Worm (Caenorhabditis elegans) whole organism, late embryonic: ENCODE results near the gene acr-24.
"Not testable (repeated sequence)": the region's sequence is repeated elsewhere in the genome, so short reads cannot be mapped to it uniquely, and the experiment has no call there.

Source experiments
- C08G9.2 ChIP-seq: sonication (generic microtip); optimal IDR thresholded peaks from 2 replicates; lab custom pipeline; 2016; ENCODE audit warnings: mild to moderate bottlenecking, missing genetic modification characterization, moderate library complexity, missing compliant biosample characterization
- F13H6.1 ChIP-seq: sonication (generic microtip); optimal IDR thresholded peaks from 2 replicates; lab custom pipeline; 2016; ENCODE audit warnings: missing genetic modification characterization, missing compliant biosample characterization
- T23F11.4 ChIP-seq: fragments of 200-800 bp; sonication (Bioruptor generic); optimal IDR thresholded peaks from 2 replicates; lab custom pipeline; 2018; ENCODE audit warnings: mild to moderate bottlenecking, missing genetic modification characterization, missing compliant biosample characterization
- ceh-45 ChIP-seq: fragments of 200-800 bp; sonication (Bioruptor generic); IDR thresholded peaks from 2 replicates; pipeline ENCODE4 v1.3.6; 2022; ENCODE audit warnings: missing genetic modification reagents, missing genetic modification characterization, missing compliant biosample characterization
- ceh-9 ChIP-seq: sonication (generic microtip); optimal IDR thresholded peaks from 2 replicates; lab custom pipeline; 2016; ENCODE audit warnings: mild to moderate bottlenecking, missing genetic modification characterization, inconsistent platforms, missing compliant biosample characterization
- dmd-4 ChIP-seq: sonication (generic microtip); optimal IDR thresholded peaks from 2 replicates; lab custom pipeline; 2016; ENCODE audit warnings: borderline replicate concordance, missing genetic modification characterization, missing compliant biosample characterization
- elt-2 ChIP-seq: sonication (generic microtip); optimal IDR thresholded peaks from 2 replicates; lab custom pipeline; 2016; ENCODE audit warnings: missing genetic modification reagents, missing genetic modification characterization, missing compliant biosample characterization
- hlh-15 ChIP-seq: sonication (generic microtip); optimal IDR thresholded peaks from 2 replicates; lab custom pipeline; 2016; ENCODE audit warnings: missing genetic modification characterization, missing compliant biosample characterization
- hlh-6 ChIP-seq: sonication (generic microtip); optimal IDR thresholded peaks from 2 replicates; lab custom pipeline; 2016; ENCODE audit warnings: missing genotype, missing genetic modification characterization, missing compliant biosample characterization
- nfya-1 ChIP-seq: sonication (generic microtip); optimal IDR thresholded peaks from 2 replicates; lab custom pipeline; 2017; ENCODE audit warnings: missing genetic modification characterization, mild to moderate bottlenecking, missing compliant biosample characterization, antibody characterized with exemption, moderate library complexity
- pha-2 ChIP-seq: sonication (generic microtip); optimal IDR thresholded peaks from 2 replicates; lab custom pipeline; 2017; ENCODE audit warnings: mild to moderate bottlenecking, missing genetic modification characterization, missing compliant biosample characterization
- pros-1 ChIP-seq: fragments of 150-350 bp; optimal IDR thresholded peaks from 2 replicates; lab custom pipeline; 2014; ENCODE audit warnings: missing biosample characterization, missing genetic modification reagents, missing genetic modification characterization
- zip-5 ChIP-seq: sonication (generic microtip); optimal IDR thresholded peaks from 2 replicates; lab custom pipeline; 2016; ENCODE audit warnings: missing genetic modification characterization, missing compliant biosample characterization

DNA sequence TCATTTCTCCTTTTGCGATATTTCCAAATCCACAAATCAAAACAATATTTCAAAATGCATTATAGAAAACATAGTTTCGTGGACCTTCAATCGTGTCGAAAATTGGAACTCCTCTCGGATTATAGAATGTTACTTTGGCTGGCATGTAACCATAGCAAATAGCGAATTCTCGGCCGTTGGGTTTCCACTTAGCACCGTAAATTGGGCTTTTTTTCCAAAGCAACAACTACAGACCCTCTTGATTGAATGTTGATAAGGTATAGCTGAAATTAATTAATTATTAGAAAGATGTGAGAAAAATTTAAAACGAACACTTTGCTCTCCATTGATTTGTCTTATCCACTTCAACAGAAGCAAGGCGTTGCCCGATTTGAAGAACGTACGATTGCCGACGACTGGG lies 24.0 kb downstream of the acr-24 start, which contains the start of gene Y73F8A.32:
- TF ChIP-seq pha-2 (tag; lab: Kevin White, UChicago); T23F11.4 (GFP tag; lab: Kevin White, UChicago); zip-5 (tag; lab: Kevin White, UChicago); elt-2; C08G9.2 (tag; lab: Kevin White, UChicago); pros-1 (tag; lab: Kevin White, UChicago); dmd-4; hlh-15; F13H6.1 (tag; lab: Kevin White, UChicago); ceh-9; hlh-6 (tag; lab: Kevin White, UChicago); nfya-1; ceh-45: not testable (repeated sequence)
